Worm (Caenorhabditis elegans) whole organism, midembryonic: ENCODE measurements around the gene F28D1.6.

Source experiments
- med-1 ChIP-seq: sonication (generic microtip); optimal IDR thresholded peaks from 2 replicates; lab custom pipeline; 2017; ENCODE audit warnings: missing genetic modification characterization, mild to moderate bottlenecking, missing compliant biosample characterization, antibody characterized with exemption, missing genetic modification reagents; ENCODE audit not compliant: insufficient read depth
- tab-1 ChIP-seq: fragments of 200-800 bp; sonication (Bioruptor generic); IDR thresholded peaks from 2 replicates; pipeline ENCODE4 v1.3.6; 2022; ENCODE audit warnings: missing genetic modification characterization, missing compliant biosample characterization

ce11 chrIV:12385061-12385460 lies at the start of gene F28D1.6:
- TF ChIP-seq tab-1 (no peak), med-1 (no peak)
